Worm (Caenorhabditis elegans): ENCODE data around the gene srw-42.

Gene srw-42

DNA sequence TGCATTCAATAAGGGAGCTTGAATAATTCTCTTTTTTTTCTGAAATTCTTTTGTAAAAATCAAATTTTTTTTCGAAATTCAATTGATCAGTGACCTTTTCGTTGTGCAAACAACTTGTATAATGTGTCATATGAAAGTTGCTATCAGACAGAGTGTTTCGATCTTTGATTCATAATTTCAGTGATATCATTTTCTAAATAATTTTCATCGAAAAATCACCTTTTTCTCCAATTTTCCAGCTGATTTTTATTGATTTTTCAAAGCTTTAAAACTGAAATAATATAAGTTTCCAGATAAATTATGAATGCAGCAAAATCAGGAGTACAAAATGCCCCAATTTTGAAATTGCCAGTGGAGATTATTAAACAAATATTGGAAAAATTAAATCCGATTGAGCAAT is 34.8 kb upstream of the srw-42 start, which contains the start of gene fbxa-127:
TSS of gene fbxa-127 (plus strand) at position 301 of the 400 bp plus-strand sequence.
- TF ChIP-seq hnd-1 (tag; optimal IDR thresholded peaks at IDR 0.05) (no peak), tbx-11 (GFP tag; IDR thresholded peaks at IDR 0.05) (no peak), flt-1 (GFP tag; IDR thresholded peaks at IDR 0.05) (no peak), hmg-4 (GFP tag; optimal IDR thresholded peaks at IDR 0.05) (no peak), pes-1 (GFP tag; IDR thresholded peaks at IDR 0.05) (no peak), tra-4 (tag; optimal IDR thresholded peaks at IDR 0.05) (no peak), F13C5.2 (tag; optimal IDR thresholded peaks at IDR 0.05) (no peak), scrt-1 (GFP tag; IDR thresholded peaks at IDR 0.05) (no peak), hmbx-1 (tag; optimal IDR thresholded peaks at IDR 0.05) (no peak), sea-1 (GFP tag; conservative IDR thresholded peaks at IDR 0.05) (no peak), ets-7 (tag; optimal IDR thresholded peaks at IDR 0.05) (no peak)

DNA sequence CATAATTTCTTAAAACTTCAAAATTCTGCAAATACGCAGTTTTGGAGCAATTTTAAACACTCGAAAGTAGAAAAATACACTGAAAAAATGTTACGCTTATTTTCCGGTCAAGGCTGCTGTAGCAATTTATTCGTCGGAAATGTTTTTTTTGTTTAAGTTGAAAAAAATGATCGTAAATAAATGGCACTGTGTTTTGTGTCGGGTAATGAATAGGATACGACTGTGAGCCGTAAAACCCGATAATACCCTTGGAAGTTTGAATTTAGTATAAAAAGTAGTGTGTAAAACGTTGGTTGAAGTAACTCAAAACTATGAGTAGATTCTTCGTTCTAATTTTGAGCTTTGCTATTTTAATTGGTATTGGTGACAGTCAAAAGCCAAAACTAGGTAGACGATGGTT is 33.3 kb upstream of the srw-42 start, which contains the start of gene T25E12.14:
TSS of gene T25E12.14 (plus strand) at position 301 of the 400 bp plus-strand sequence.
- TF ChIP-seq hmg-4 (GFP tag; optimal IDR thresholded peaks at IDR 0.05), result no peak
- TF ChIP-seq tbx-37 (GFP tag; conservative IDR thresholded peaks at IDR 0.05), result no peak
- TF ChIP-seq flt-1 (GFP tag; IDR thresholded peaks at IDR 0.05), result no peak
- TF ChIP-seq hmbx-1 (tag; optimal IDR thresholded peaks at IDR 0.05), result no peak

DNA sequence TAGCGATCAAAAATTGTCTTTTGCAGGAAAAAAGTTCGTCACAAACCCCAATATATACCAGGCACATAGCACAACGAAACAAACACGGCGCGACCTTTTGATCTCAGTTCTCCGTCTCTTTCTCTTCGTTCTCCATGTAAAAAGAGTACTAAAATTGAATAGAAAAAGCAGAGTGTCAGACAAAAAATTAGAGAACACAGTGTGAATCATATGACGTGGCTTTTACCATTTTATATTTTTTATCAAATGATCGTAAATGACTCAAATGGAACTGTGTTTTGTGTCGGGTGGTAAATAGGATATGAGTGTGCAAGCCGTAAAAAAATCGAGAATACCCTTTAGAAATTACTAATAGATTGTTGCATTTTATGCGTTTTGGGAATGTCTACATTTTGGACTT is 32.3 kb upstream of the srw-42 start:
- TF ChIP-seq hmg-4 (GFP tag; optimal IDR thresholded peaks at IDR 0.05), result no peak
- no peak for TF ChIP-seq pes-1 (GFP tag; IDR thresholded peaks at IDR 0.05)
- TF ChIP-seq F13C5.2 (tag; optimal IDR thresholded peaks at IDR 0.05), result no peak
- TF ChIP-seq B0310.2 (tag; optimal IDR thresholded peaks at IDR 0.05), result no peak
- no peak for TF ChIP-seq sea-1 (GFP tag; conservative IDR thresholded peaks at IDR 0.05)
- TF ChIP-seq ceh-13 (GFP tag; optimal IDR thresholded peaks at IDR 0.05), result no peak
- TF ChIP-seq tbx-11 (GFP tag; IDR thresholded peaks at IDR 0.05), result no peak
- no peak for TF ChIP-seq ceh-36 (tag; optimal IDR thresholded peaks at IDR 0.05)
- no peak for TF ChIP-seq flt-1 (GFP tag; IDR thresholded peaks at IDR 0.05)
- no peak for TF ChIP-seq hmbx-1 (tag; optimal IDR thresholded peaks at IDR 0.05)
- TF ChIP-seq ets-7 (tag; optimal IDR thresholded peaks at IDR 0.05), result no peak
- no peak for TF ChIP-seq tbx-37 (GFP tag; conservative IDR thresholded peaks at IDR 0.05)
- TF ChIP-seq tra-4 (tag; optimal IDR thresholded peaks at IDR 0.05), result no peak
- no peak for TF ChIP-seq scrt-1 (GFP tag; IDR thresholded peaks at IDR 0.05)
- no peak for TF ChIP-seq hnd-1 (tag; optimal IDR thresholded peaks at IDR 0.05)
- no peak for TF ChIP-seq aly-1 (tag; optimal IDR thresholded peaks at IDR 0.05)
- no peak for TF ChIP-seq ama-1 (optimal IDR thresholded peaks at IDR 0.05)

ce11 chrV:16724574-16724973 is 30.9 kb upstream of the srw-42 start:
- TF ChIP-seq B0310.2 (tag; optimal IDR thresholded peaks at IDR 0.05) (no peak), ets-7 (tag; optimal IDR thresholded peaks at IDR 0.05) (no peak), ceh-36 (tag; optimal IDR thresholded peaks at IDR 0.05) (no peak), sea-1 (GFP tag; conservative IDR thresholded peaks at IDR 0.05) (no peak), tra-4 (tag; optimal IDR thresholded peaks at IDR 0.05) (no peak), F13C5.2 (tag; optimal IDR thresholded peaks at IDR 0.05) (no peak)

DNA sequence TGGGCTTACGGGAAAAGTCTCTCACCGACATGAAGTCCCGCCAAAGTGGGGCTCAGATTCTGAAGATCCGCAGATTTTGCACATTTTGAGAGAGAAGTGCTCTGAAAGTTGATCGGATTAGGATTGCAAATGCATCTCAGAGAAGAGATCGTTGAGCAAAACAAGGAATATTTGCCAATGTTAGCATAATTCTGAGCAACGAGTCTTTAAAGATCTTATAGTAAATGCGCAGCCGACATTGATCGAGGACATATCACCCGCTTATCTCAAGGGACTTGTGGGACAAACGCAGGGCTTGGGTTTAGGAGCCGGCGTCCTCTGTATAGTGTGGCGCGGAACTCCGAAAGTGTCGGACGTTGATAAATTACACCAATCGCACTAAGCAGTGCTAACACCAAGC is 30.1 kb upstream of the srw-42 start, which contains the start of gene nhr-112:
TSS of gene nhr-112 (minus strand) at position 101 of the 400 bp plus-strand sequence.
- TF ChIP-seq ceh-13 (GFP tag; optimal IDR thresholded peaks at IDR 0.05) (no peak), tbx-37 (GFP tag; conservative IDR thresholded peaks at IDR 0.05) (no peak), B0310.2 (tag; optimal IDR thresholded peaks at IDR 0.05) (no peak), pes-1 (GFP tag; IDR thresholded peaks at IDR 0.05) (no peak), scrt-1 (GFP tag; IDR thresholded peaks at IDR 0.05) (no peak), ets-7 (tag; optimal IDR thresholded peaks at IDR 0.05) (no peak), F13C5.2 (tag; optimal IDR thresholded peaks at IDR 0.05) (no peak), hmg-4 (GFP tag; optimal IDR thresholded peaks at IDR 0.05) (no peak)

ce11 chrV:16716574-16716973 is 22.9 kb upstream of the srw-42 start, which contains the start of gene srh-137:
TSS of gene srh-137 (minus strand) at chrV:16716674.
- TF ChIP-seq hnd-1 (tag; optimal IDR thresholded peaks at IDR 0.05) (no peak), B0310.2 (tag; optimal IDR thresholded peaks at IDR 0.05) (no peak), tbx-11 (GFP tag; IDR thresholded peaks at IDR 0.05) (no peak), ceh-13 (GFP tag; optimal IDR thresholded peaks at IDR 0.05) (no peak), aly-1 (tag; optimal IDR thresholded peaks at IDR 0.05) (no peak), ets-7 (tag; optimal IDR thresholded peaks at IDR 0.05) (no peak), ama-1 (optimal IDR thresholded peaks at IDR 0.05) (no peak), hmg-4 (GFP tag; optimal IDR thresholded peaks at IDR 0.05) (no peak), tbx-37 (GFP tag; conservative IDR thresholded peaks at IDR 0.05) (no peak), hmbx-1 (tag; optimal IDR thresholded peaks at IDR 0.05) (no peak), flt-1 (GFP tag; IDR thresholded peaks at IDR 0.05) (no peak), tra-4 (tag; optimal IDR thresholded peaks at IDR 0.05) (no peak), sea-1 (GFP tag; conservative IDR thresholded peaks at IDR 0.05) (no peak), pes-1 (GFP tag; IDR thresholded peaks at IDR 0.05) (no peak)

DNA sequence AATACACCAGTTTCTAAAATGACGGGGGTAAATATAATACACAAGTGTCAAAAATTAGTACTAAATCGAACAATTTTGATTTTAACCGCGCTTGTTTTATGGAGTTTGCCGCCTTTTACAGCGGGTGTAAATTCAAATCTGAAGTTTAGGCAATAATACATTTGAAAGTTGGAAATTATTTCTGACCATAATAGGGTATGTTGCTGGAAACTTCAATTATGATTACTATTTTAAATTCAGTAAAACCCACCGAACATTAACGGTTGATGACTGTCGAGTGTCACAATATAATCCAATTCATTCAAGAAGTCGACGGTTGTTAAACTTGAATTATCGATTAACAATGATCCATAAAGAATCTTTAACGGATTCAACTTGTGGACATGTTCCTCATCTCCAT is 20.2 kb upstream of the srw-42 start:
- no peak for TF ChIP-seq ceh-36 (tag; optimal IDR thresholded peaks at IDR 0.05)

DNA sequence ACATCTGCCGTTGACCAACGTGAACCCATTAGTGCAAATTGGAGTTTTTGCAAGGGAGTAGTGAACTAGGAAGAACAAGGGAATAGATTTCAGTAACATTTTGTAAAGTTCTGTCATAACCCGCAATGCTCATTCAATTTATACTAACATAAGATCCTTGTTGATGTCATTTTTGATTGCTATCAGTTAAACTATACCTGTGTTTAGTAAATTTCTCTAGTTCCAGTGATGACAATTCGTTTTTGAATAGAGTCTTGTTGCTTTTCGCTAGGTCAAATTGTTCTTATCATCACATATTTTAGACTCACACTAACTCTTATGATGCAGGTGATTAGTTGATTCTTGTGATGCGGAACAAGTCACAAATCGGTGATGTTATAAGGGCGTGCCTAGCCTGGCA is 12.9 kb upstream of the srw-42 start, which contains the start of gene clec-9:
TSS of gene clec-9 (minus strand) at position 101 of the 400 bp plus-strand sequence.
- TF ChIP-seq ama-1 (optimal IDR thresholded peaks at IDR 0.05), result no peak
- no peak for TF ChIP-seq hmbx-1 (tag; optimal IDR thresholded peaks at IDR 0.05)
- TF ChIP-seq scrt-1 (GFP tag; IDR thresholded peaks at IDR 0.05), result no peak
- TF ChIP-seq pes-1 (GFP tag; IDR thresholded peaks at IDR 0.05), result no peak
- TF ChIP-seq ets-7 (tag; optimal IDR thresholded peaks at IDR 0.05), result no peak
- no peak for TF ChIP-seq flt-1 (GFP tag; IDR thresholded peaks at IDR 0.05)
- TF ChIP-seq tra-4 (tag; optimal IDR thresholded peaks at IDR 0.05), result no peak
- TF ChIP-seq ceh-36 (tag; optimal IDR thresholded peaks at IDR 0.05), result no peak
- TF ChIP-seq tbx-37 (GFP tag; conservative IDR thresholded peaks at IDR 0.05), result no peak
- no peak for TF ChIP-seq hmg-4 (GFP tag; optimal IDR thresholded peaks at IDR 0.05)
- no peak for TF ChIP-seq hnd-1 (tag; optimal IDR thresholded peaks at IDR 0.05)
- TF ChIP-seq B0310.2 (tag; optimal IDR thresholded peaks at IDR 0.05), result no peak
- no peak for TF ChIP-seq tbx-11 (GFP tag; IDR thresholded peaks at IDR 0.05)
- no peak for TF ChIP-seq ceh-13 (GFP tag; optimal IDR thresholded peaks at IDR 0.05)
- no peak for TF ChIP-seq sea-1 (GFP tag; conservative IDR thresholded peaks at IDR 0.05)
- TF ChIP-seq aly-1 (tag; optimal IDR thresholded peaks at IDR 0.05), result no peak
- TF ChIP-seq F13C5.2 (tag; optimal IDR thresholded peaks at IDR 0.05), result no peak
